Fruit fly (Drosophila melanogaster) whole organism, embryonic: ENCODE data around the gene Rlb1.

ENCODE experiments used
- Atf6 ChIP-seq: fragments of 200-800 bp; sonication (Bioruptor generic); IDR thresholded peaks from 2 replicates; pipeline ENCODE4 v1.3.6; 2022; ENCODE audit warnings: missing biosample characterization, missing genetic modification characterization
- Bdp1 ChIP-seq: fragments of 200-800 bp; sonication (Bioruptor generic); optimal IDR thresholded peaks from 3 replicates; lab custom pipeline; 2016; ENCODE audit warnings: missing biosample characterization, missing genetic modification characterization
- BtbVII ChIP-seq: fragments of 200-800 bp; sonication (Bioruptor generic); optimal IDR thresholded peaks from 3 replicates; lab custom pipeline; 2017; ENCODE audit warnings: missing biosample characterization, mild to moderate bottlenecking, missing genetic modification characterization
- CG12236 ChIP-seq: fragments of 200-800 bp; sonication (Bioruptor generic); optimal IDR thresholded peaks from 2 replicates; lab custom pipeline; 2016; ENCODE audit warnings: missing biosample characterization, missing genetic modification characterization
- CG12299 ChIP-seq: fragments of 200-800 bp; sonication (Bioruptor generic); optimal IDR thresholded peaks from 2 replicates; lab custom pipeline; 2018; ENCODE audit warnings: missing biosample characterization, mild to moderate bottlenecking, missing genetic modification characterization
- CG13296 ChIP-seq: fragments of 200-800 bp; sonication (Bioruptor generic); optimal IDR thresholded peaks from 3 replicates; lab custom pipeline; 2018; ENCODE audit warnings: missing biosample characterization, mild to moderate bottlenecking, missing genetic modification characterization
- CG15696 ChIP-seq: fragments of 200-800 bp; sonication (Bioruptor generic); optimal IDR thresholded peaks from 2 replicates; lab custom pipeline; 2019; ENCODE audit warnings: missing biosample characterization, mild to moderate bottlenecking, missing genetic modification characterization, moderate library complexity
- CG1647 ChIP-seq: fragments of 200-800 bp; sonication (Bioruptor generic); optimal IDR thresholded peaks from 3 replicates; lab custom pipeline; 2016; ENCODE audit warnings: missing biosample characterization, missing genetic modification characterization
- CG17359 ChIP-seq: fragments of 200-800 bp; sonication (Bioruptor generic); optimal IDR thresholded peaks from 3 replicates; lab custom pipeline; 2018; ENCODE audit warnings: missing biosample characterization, mild to moderate bottlenecking, missing genetic modification characterization, moderate library complexity
- CG2199 ChIP-seq: fragments of 200-800 bp; sonication (Bioruptor generic); IDR thresholded peaks from 3 replicates; pipeline ENCODE4 v1.3.6; 2022; ENCODE audit warnings: missing biosample characterization, missing genetic modification characterization
- CG2875 ChIP-seq: fragments of 200-800 bp; sonication (Bioruptor generic); optimal IDR thresholded peaks from 2 replicates; lab custom pipeline; 2017; ENCODE audit warnings: missing biosample characterization, mild to moderate bottlenecking, missing genetic modification characterization, missing genetic modification reagents
- CG31224 ChIP-seq: fragments of 200-800 bp; sonication (Bioruptor generic); IDR thresholded peaks from 2 replicates; pipeline ENCODE4 v1.3.6; 2022; ENCODE audit warnings: missing biosample characterization, missing genetic modification characterization
- CG4404 ChIP-seq: fragments of 200-800 bp; sonication (Bioruptor generic); IDR thresholded peaks from 2 replicates; pipeline ENCODE4 v1.3.6; 2022; ENCODE audit warnings: missing biosample characterization, missing genetic modification characterization
- CG5245 ChIP-seq: fragments of 200-800 bp; sonication (Bioruptor generic); optimal IDR thresholded peaks from 3 replicates; lab custom pipeline; 2016; ENCODE audit warnings: missing biosample characterization, missing genetic modification characterization
- CG6254 ChIP-seq: fragments of 200-800 bp; sonication (Bioruptor generic); optimal IDR thresholded peaks from 3 replicates; lab custom pipeline; 2017; ENCODE audit warnings: mild to moderate bottlenecking, missing biosample characterization, missing genetic modification reagents, missing genetic modification characterization
- CG7357 ChIP-seq: fragments of 200-800 bp; sonication (Bioruptor generic); IDR thresholded peaks from 3 replicates; pipeline ENCODE4 v1.3.6; 2022; ENCODE audit warnings: missing biosample characterization, missing genetic modification characterization
- CTCF ChIP-seq: fragments of 200-800 bp; sonication (Bioruptor generic); optimal IDR thresholded peaks from 2 replicates; lab custom pipeline; 2017; ENCODE audit warnings: missing biosample characterization, mild to moderate bottlenecking, missing genetic modification characterization, moderate library complexity
- D ChIP-seq, 2 experiments: fragments of 200-800 bp in 1 of 2; fragments of >200 bp in 1 of 2; sonication (Bioruptor generic) in 1 of 2; optimal IDR thresholded peaks; 2 replicates in 1 of 2; 3 replicates in 1 of 2; lab custom pipeline; 2017; ENCODE audit warnings: mild to moderate bottlenecking in 1 of 2, missing biosample characterization in 1 of 2, missing genetic modification characterization in 1 of 2, missing genetic modification reagents in 1 of 2
- D19B ChIP-seq: fragments of 200-800 bp; sonication (Bioruptor generic); optimal IDR thresholded peaks from 2 replicates; lab custom pipeline; 2017; ENCODE audit warnings: missing biosample characterization, mild to moderate bottlenecking, missing genetic modification characterization
- Doc2 ChIP-seq: fragments of 200-800 bp; sonication (Bioruptor generic); IDR thresholded peaks from 2 replicates; pipeline ENCODE4 v1.3.6; 2022; ENCODE audit warnings: missing biosample characterization, missing genetic modification characterization
- HLH54F ChIP-seq: fragments of 200-800 bp; sonication (Bioruptor generic); optimal IDR thresholded peaks from 3 replicates; lab custom pipeline; 2016; ENCODE audit warnings: missing biosample characterization, missing genetic modification characterization
- Ptx1 ChIP-seq: fragments of 200-800 bp; sonication (Bioruptor generic); IDR thresholded peaks from 2 replicates; pipeline ENCODE4 v1.3.6; 2022; ENCODE audit warnings: missing biosample characterization, missing genetic modification characterization
- Rx ChIP-seq: fragments of 200-800 bp; sonication (Bioruptor generic); IDR thresholded peaks from 2 replicates; pipeline ENCODE4 v1.3.6; 2022; ENCODE audit warnings: missing biosample characterization, missing genetic modification characterization
- Sox100B ChIP-seq: fragments of 200-800 bp; sonication (Bioruptor generic); optimal IDR thresholded peaks from 3 replicates; lab custom pipeline; 2018; ENCODE audit warnings: missing biosample characterization, mild to moderate bottlenecking, missing genetic modification characterization
- Usf ChIP-seq: fragments of 200-800 bp; sonication (Bioruptor generic); optimal IDR thresholded peaks from 2 replicates; lab custom pipeline; 2017; ENCODE audit warnings: missing genotype, missing biosample characterization, missing genetic modification characterization
- Vsx1 ChIP-seq: fragments of 200-800 bp; sonication (Bioruptor generic); optimal IDR thresholded peaks from 2 replicates; lab custom pipeline; 2017; ENCODE audit warnings: missing biosample characterization, mild to moderate bottlenecking, missing genetic modification characterization, missing genetic modification reagents
- Xbp1 ChIP-seq: fragments of 200-800 bp; sonication (Bioruptor generic); optimal IDR thresholded peaks from 3 replicates; lab custom pipeline; 2016; ENCODE audit warnings: missing biosample characterization, mild to moderate bottlenecking, missing genetic modification characterization
- aop ChIP-seq: fragments of 200-800 bp; sonication (Bioruptor generic); IDR thresholded peaks from 2 replicates; pipeline ENCODE4 v1.3.6; 2022; ENCODE audit warnings: missing biosample characterization, missing genetic modification characterization
- ash1 ChIP-seq: fragments of 200-800 bp; sonication (Bioruptor generic); optimal IDR thresholded peaks from 2 replicates; lab custom pipeline; 2018; ENCODE audit warnings: missing biosample characterization, mild to moderate bottlenecking, missing genetic modification characterization
- bcd ChIP-seq: fragments of 200-800 bp; sonication (Bioruptor generic); optimal IDR thresholded peaks from 2 replicates; lab custom pipeline; 2017; ENCODE audit warnings: missing biosample characterization, mild to moderate bottlenecking, missing genetic modification characterization
- cas ChIP-seq: fragments of 200-800 bp; sonication (Bioruptor generic); IDR thresholded peaks from 2 replicates; pipeline ENCODE4 v1.3.6; 2022; ENCODE audit warnings: missing biosample characterization, missing genetic modification characterization
- croc ChIP-seq: fragments of 200-800 bp; sonication (Bioruptor generic); conservative IDR thresholded peaks from 3 replicates; pipeline ENCODE4 v1.3.6; 2022; ENCODE audit warnings: missing biosample characterization, missing genetic modification characterization
- cwo ChIP-seq: fragments of 200-800 bp; sonication (Bioruptor generic); optimal IDR thresholded peaks from 3 replicates; lab custom pipeline; 2017; ENCODE audit warnings: missing biosample characterization, missing genetic modification characterization, mild to moderate bottlenecking, moderate library complexity, missing genetic modification reagents
- dimm ChIP-seq: fragments of 200-800 bp; sonication (Bioruptor generic); IDR thresholded peaks from 2 replicates; pipeline ENCODE4 v1.3.6; 2022; ENCODE audit warnings: missing biosample characterization, missing genetic modification characterization
- dm ChIP-seq: fragments of 200-800 bp; sonication (Bioruptor generic); optimal IDR thresholded peaks from 3 replicates; lab custom pipeline; 2016; ENCODE audit warnings: missing biosample characterization, missing genetic modification characterization
- dmrt11E ChIP-seq: fragments of 200-800 bp; sonication (Bioruptor generic); optimal IDR thresholded peaks from 3 replicates; lab custom pipeline; 2018; ENCODE audit warnings: missing biosample characterization, mild to moderate bottlenecking, missing genetic modification characterization, moderate library complexity
- esg ChIP-seq: fragments of 200-800 bp; sonication (Bioruptor generic); conservative IDR thresholded peaks from 2 replicates; pipeline ENCODE4 v1.3.6; 2022; ENCODE audit warnings: missing biosample characterization, missing genetic modification characterization
- gem ChIP-seq: fragments of 200-800 bp; sonication (Bioruptor generic); optimal IDR thresholded peaks from 2 replicates; lab custom pipeline; 2019; ENCODE audit warnings: missing biosample characterization, mild to moderate bottlenecking, missing genetic modification characterization, moderate library complexity
- gfzf ChIP-seq: fragments of 200-800 bp; sonication (Bioruptor generic); optimal IDR thresholded peaks from 2 replicates; lab custom pipeline; 2016; ENCODE audit warnings: missing biosample characterization, mild to moderate bottlenecking, missing genetic modification characterization, moderate library complexity
- grn ChIP-seq: fragments of 200-800 bp; sonication (Bioruptor generic); optimal IDR thresholded peaks from 3 replicates; lab custom pipeline; 2017; ENCODE audit warnings: missing biosample characterization, missing genetic modification characterization
- lab ChIP-seq: fragments of 200-800 bp; sonication (Bioruptor generic); optimal IDR thresholded peaks from 3 replicates; lab custom pipeline; 2017; ENCODE audit warnings: missing biosample characterization, missing genetic modification characterization, mild to moderate bottlenecking, moderate library complexity, missing genetic modification reagents
- pan ChIP-seq, 4 experiments: fragments of >200 bp in 3 of 4; fragments of 200-800 bp in 1 of 4; sonication (Bioruptor generic) in 1 of 4; optimal IDR thresholded peaks in 3 of 4; IDR thresholded peaks in 1 of 4; 2 replicates each; pipeline versions ENCODE4 v1.3.6 to Lab custom; 2017 to 2022; ENCODE audit warnings: missing biosample characterization in 2 of 4, missing genetic modification characterization in 2 of 4, mixed read lengths in 1 of 4
- peb ChIP-seq: fragments of 200-800 bp; sonication (Bioruptor generic); IDR thresholded peaks from 2 replicates; pipeline ENCODE4 v1.3.6; 2022; ENCODE audit warnings: missing biosample characterization, missing genetic modification characterization
- pum ChIP-seq: fragments of 200-800 bp; sonication (Bioruptor generic); optimal IDR thresholded peaks from 2 replicates; lab custom pipeline; 2016; ENCODE audit warnings: missing biosample characterization, missing genetic modification characterization
- sob ChIP-seq: fragments of 200-800 bp; sonication (Bioruptor generic); IDR thresholded peaks from 2 replicates; pipeline ENCODE4 v1.3.6; 2022; ENCODE audit warnings: missing biosample characterization, missing genetic modification characterization
- sqz ChIP-seq: fragments of 200-800 bp; sonication (Bioruptor generic); optimal IDR thresholded peaks from 3 replicates; lab custom pipeline; 2018; ENCODE audit warnings: missing biosample characterization, mild to moderate bottlenecking, missing genetic modification characterization
- stc ChIP-seq: fragments of 200-800 bp; sonication (Bioruptor generic); IDR thresholded peaks from 2 replicates; pipeline ENCODE4 v1.3.6; 2022; ENCODE audit warnings: missing biosample characterization, missing genetic modification characterization
- tio ChIP-seq: fragments of 200-800 bp; sonication (Bioruptor generic); optimal IDR thresholded peaks from 2 replicates; lab custom pipeline; 2017; ENCODE audit warnings: missing biosample characterization, missing genetic modification characterization, inconsistent platforms

Gene Rlb1

DNA sequence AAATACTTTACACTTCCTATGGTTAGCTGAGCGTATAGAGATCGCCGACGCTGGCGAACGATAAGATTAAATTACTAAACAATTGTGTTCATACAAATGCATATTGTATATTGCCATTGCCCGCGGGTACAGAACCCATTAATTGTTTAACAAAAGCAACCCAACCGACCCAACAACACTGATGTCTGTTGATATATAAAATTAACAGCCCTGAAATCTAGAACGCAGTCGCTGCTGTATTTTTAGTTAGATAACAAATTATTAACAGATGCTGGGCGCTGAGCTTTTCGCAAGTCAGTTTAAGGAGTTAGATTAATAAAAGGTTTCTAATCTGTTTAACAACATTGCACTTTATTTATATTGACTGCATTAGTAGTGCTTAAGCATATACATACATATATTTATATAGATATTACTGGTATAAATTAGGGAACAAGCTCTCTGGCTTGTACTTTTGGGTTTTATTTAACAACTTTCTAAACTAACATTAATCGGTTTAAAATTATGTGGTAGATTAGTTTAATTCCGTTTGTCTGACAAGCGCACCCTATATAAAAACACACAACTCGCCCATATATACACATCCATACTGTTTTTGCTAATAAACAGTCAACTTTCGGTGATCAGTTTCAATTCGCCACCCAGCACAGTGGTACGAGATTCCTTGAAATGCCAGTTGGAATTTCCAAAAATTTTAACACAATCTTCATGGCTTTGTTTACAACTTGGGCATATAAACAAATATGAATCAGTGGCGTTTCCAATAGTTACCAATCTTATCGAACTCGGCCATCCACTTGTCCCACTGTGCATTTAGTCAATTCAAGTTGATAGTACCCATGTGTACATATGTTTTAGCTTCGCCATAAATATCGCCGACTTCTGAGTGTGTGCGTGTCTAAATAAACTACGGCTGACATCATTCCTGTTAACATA is 15.0 kb downstream of the Rlb1 start (continued):
- peak; percentile 88 for TF ChIP-seq CG13296 (GFP tag; lab: Kevin White, UChicago)
- TF ChIP-seq Vsx1 (GFP tag; lab: Kevin White, UChicago): no peak
- peak; percentile 87 for TF ChIP-seq Atf6
- peak; percentile 82 for TF ChIP-seq pum
- peak; percentile 83 for TF ChIP-seq Doc2
- peak; percentile 70 for TF ChIP-seq CG4404 (GFP tag; lab: Robert Waterston, UW)
- TF ChIP-seq grn (GFP tag; lab: Kevin White, UChicago): peak; percentile 70
- TF ChIP-seq HLH54F (GFP tag; lab: Kevin White, UChicago): peak; percentile 81
- peak; percentile 90 for TF ChIP-seq CG31224 (GFP tag; lab: Robert Waterston, UW)
- TF ChIP-seq bcd (GFP tag; lab: Kevin White, UChicago): peak; percentile 92
- peak; percentile 91 for TF ChIP-seq cas (GFP tag; lab: Robert Waterston, UW)
- peak; percentile 3 for TF ChIP-seq Usf (GFP tag; lab: Kevin White, UChicago)
- peak; percentile 49 for TF ChIP-seq CG2875 (GFP tag; lab: Kevin White, UChicago)
- 0 out of 2 replicates have a peak, but pooled peaks have one; percentile 24 for TF ChIP-seq aop
- TF ChIP-seq D (optimal IDR thresholded peaks at IDR 0.05; lab: Kevin White, UChicago): no peak
- peak; percentile 67 for TF ChIP-seq D (GFP tag; optimal IDR thresholded peaks at IDR 0.05; lab: Kevin White, UChicago)
- peak; percentile 75 for TF ChIP-seq ash1 (GFP tag; lab: Kevin White, UChicago)
- peak; percentile 87 for TF ChIP-seq D19B (GFP tag; lab: Kevin White, UChicago)
- no peak for TF ChIP-seq gfzf (GFP tag; lab: Kevin White, UChicago)
- TF ChIP-seq CG17359 (tag; lab: Kevin White, UChicago): peak; percentile 86
- no peak for TF ChIP-seq sqz (GFP tag; lab: Kevin White, UChicago)
- peak; percentile 81 for TF ChIP-seq Rx (GFP tag; lab: Robert Waterston, UW)
- TF ChIP-seq croc (GFP tag; lab: Robert Waterston, UW): no peak; the same call in 2 of the 3 replicates
- peak; percentile 72 for TF ChIP-seq Bdp1 (GFP tag; lab: Kevin White, UChicago)
- TF ChIP-seq sob (GFP tag; lab: Robert Waterston, UW): peak; percentile 95
- TF ChIP-seq BtbVII (GFP tag; lab: Kevin White, UChicago): peak; percentile 92
- TF ChIP-seq CG2199 (GFP tag; lab: Robert Waterston, UW): peak; percentile 90
- peak; percentile 78 for TF ChIP-seq Xbp1 (GFP tag; lab: Kevin White, UChicago)
- peak; percentile 98 for TF ChIP-seq lab (GFP tag; lab: Kevin White, UChicago)
- peak; percentile 69 for TF ChIP-seq Sox100B (GFP tag; lab: Kevin White, UChicago)
- peak; percentile 73; the same call in 2 of the 3 replicates for TF ChIP-seq CG7357
- no peak for TF ChIP-seq pan (optimal IDR thresholded peaks at IDR 0.05; lab: Kevin White, UChicago)
- peak in 1 of 2 experiments; percentile 94 for TF ChIP-seq pan (GFP tag; optimal IDR thresholded peaks at IDR 0.05 in 1 of 2, IDR thresholded peaks at IDR 0.05 in 1 of 2)
- TF ChIP-seq dm (GFP tag; lab: Kevin White, UChicago): peak; percentile 54
- peak; percentile 65 for TF ChIP-seq CG6254
- TF ChIP-seq peb (GFP tag; lab: Robert Waterston, UW): peak; percentile 65; the same call in 1 of the 2 replicates
- TF ChIP-seq stc (GFP tag; lab: Robert Waterston, UW): peak; percentile 90
- peak; percentile 38 for TF ChIP-seq CG15696
- TF ChIP-seq dimm (GFP tag; lab: Robert Waterston, UW): peak; percentile 39; the same call in 1 of the 2 replicates
- peak; percentile 7 for TF ChIP-seq CG12236 (GFP tag; lab: Kevin White, UChicago)
- TF ChIP-seq tio (GFP tag; lab: Kevin White, UChicago): peak; percentile 75
- peak; percentile 83 for TF ChIP-seq esg
- TF ChIP-seq CTCF (GFP tag; lab: Kevin White, UChicago): no peak
- peak; percentile 91 for TF ChIP-seq Ptx1 (GFP tag; lab: Robert Waterston, UW)
- peak; percentile 82 for TF ChIP-seq CG5245 (GFP tag; lab: Kevin White, UChicago)
- peak; percentile 93 for TF ChIP-seq cwo
- TF ChIP-seq CG12299: peak; percentile 66
- peak; percentile 94 for TF ChIP-seq CG1647
- peak; percentile 25 for TF ChIP-seq dmrt11E (tag; lab: Kevin White, UChicago)
- peak; percentile 88 for TF ChIP-seq gem (tag; lab: Kevin White, UChicago)
